Worm (Caenorhabditis elegans): ENCODE measurements around the gene C08F11.3.

DNA sequence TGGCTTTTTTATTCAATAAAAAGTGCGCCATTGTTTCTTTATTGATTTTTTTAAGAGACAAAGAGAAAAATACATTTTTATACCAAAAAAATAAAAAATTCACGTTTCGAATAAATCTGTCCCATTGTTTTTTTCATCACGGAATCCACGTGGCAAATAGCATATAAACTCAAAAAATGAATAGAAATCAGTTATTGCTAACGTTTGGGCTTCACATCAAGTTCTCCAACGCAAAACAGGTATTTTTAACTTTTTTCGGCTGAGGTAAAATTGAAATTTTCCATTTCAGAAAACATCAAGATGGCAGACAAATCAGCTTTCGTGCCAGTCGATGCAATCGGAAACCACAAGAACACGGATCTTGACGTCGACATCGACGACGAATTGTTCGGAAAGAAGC lies 26.0 kb upstream of the C08F11.3 start, which contains the start of gene Y45F10B.3:
- TF ChIP-seq syd-9 (tag; optimal IDR thresholded peaks at IDR 0.05): no peak
- TF ChIP-seq tbx-2 (tag; optimal IDR thresholded peaks at IDR 0.05): no peak
- TF ChIP-seq pag-3 (tag; optimal IDR thresholded peaks at IDR 0.05; ENCODE audit: borderline replicate concordance): no peak
- TF ChIP-seq nfya-1 (tag; optimal IDR thresholded peaks at IDR 0.05): no peak
- TF ChIP-seq npax-4 (tag; optimal IDR thresholded peaks at IDR 0.05): no peak
- no peak for TF ChIP-seq unc-86 (tag; optimal IDR thresholded peaks at IDR 0.05)
- TF ChIP-seq ama-1 (optimal IDR thresholded peaks at IDR 0.05): no peak
- no peak for TF ChIP-seq Y22D7AL.16 (tag; optimal IDR thresholded peaks at IDR 0.05)
- no peak for TF ChIP-seq pqm-1 (tag; optimal IDR thresholded peaks at IDR 0.05)
- TF ChIP-seq fax-1 (tag; optimal IDR thresholded peaks at IDR 0.05): no peak
- TF ChIP-seq ets-4 (tag; optimal IDR thresholded peaks at IDR 0.05): no peak
- TF ChIP-seq elt-2 (tag; optimal IDR thresholded peaks at IDR 0.05): no peak
- TF ChIP-seq F13H6.1 (tag; optimal IDR thresholded peaks at IDR 0.05): no peak
- no peak for TF ChIP-seq sox-2 (GFP tag; IDR thresholded peaks at IDR 0.05)

Measured in whole organism, late embryonic.